Worm (Caenorhabditis elegans): ENCODE data around the gene C12D5.3.

ce11 chrV:7643416-7643815 lies 32.6 kb upstream of the C12D5.3 start, which contains the start of gene F07C4.11:
- TF ChIP-seq pqm-1 (tag; optimal IDR thresholded peaks at IDR 0.05) (no peak), lin-39 (tag; optimal IDR thresholded peaks at IDR 0.05) (no peak), nhr-28 (tag; optimal IDR thresholded peaks at IDR 0.05) (no peak), elt-2 (tag; optimal IDR thresholded peaks at IDR 0.05) (no peak), nhr-25 (tag; optimal IDR thresholded peaks at IDR 0.05) (no peak), unc-62 (GFP tag; optimal IDR thresholded peaks at IDR 0.05) (no peak), egl-5 (tag; optimal IDR thresholded peaks at IDR 0.05) (no peak), nfya-1 (tag; optimal IDR thresholded peaks at IDR 0.05; ENCODE audit: insufficient read depth) (no peak), lin-15B (tag; optimal IDR thresholded peaks at IDR 0.05) (no peak), ceh-28 (tag; optimal IDR thresholded peaks at IDR 0.05) (no peak), ceh-82 (tag; optimal IDR thresholded peaks at IDR 0.05) (no peak), ceh-16 (tag; optimal IDR thresholded peaks at IDR 0.05) (no peak)

Data from whole organism, L3 larva.